Fruit fly (Drosophila melanogaster): ENCODE measurements around the gene Sfp36F.

The Sfp36F gene

dm6 chr2L:18319577-18320316, 27.4 kb downstream of the Sfp36F start, which contains the start of gene Fas3 (continued):
- TF ChIP-seq Sox102F (GFP tag; optimal IDR thresholded peaks at IDR 0.05) (peak; percentile 42), Scr (GFP tag; IDR thresholded peaks at IDR 0.05; ENCODE audit: partially characterized antibody) (peak; percentile 55), CG2120 (GFP tag; optimal IDR thresholded peaks at IDR 0.05) (peak; percentile 22), CG13287 (GFP tag; IDR thresholded peaks at IDR 0.05; ENCODE audit: partially characterized antibody) (peak; percentile 51; the same call in 1 of the 2 replicates), CG10209 (GFP tag; optimal IDR thresholded peaks at IDR 0.05) (no peak), CG16813 (GFP tag; IDR thresholded peaks at IDR 0.05; ENCODE audit: partially characterized antibody) (peak; percentile 44; the same call in 1 of the 3 replicates), CG17385 (GFP tag; optimal IDR thresholded peaks at IDR 0.05) (peak; percentile 8), abd-A (tag; optimal IDR thresholded peaks at IDR 0.05) (peak; percentile 55), CG18599 (GFP tag; optimal IDR thresholded peaks at IDR 0.05) (peak; percentile 64), wek (GFP tag; optimal IDR thresholded peaks at IDR 0.05) (peak; percentile 51), CG13894 (tag; optimal IDR thresholded peaks at IDR 0.05) (peak; percentile 94), Rfx (GFP tag; IDR thresholded peaks at IDR 0.05) (peak; percentile 32; the same call in 1 of the 2 replicates), jing (GFP tag; optimal IDR thresholded peaks at IDR 0.05) (peak; percentile 2), corto (GFP tag; optimal IDR thresholded peaks at IDR 0.05) (no peak), stc (GFP tag; IDR thresholded peaks at IDR 0.05) (0 out of 2 replicates have a peak, but pooled peaks have one; percentile 7), sr (GFP tag; IDR thresholded peaks at IDR 0.05) (peak; percentile 87), BtbVII (GFP tag; optimal IDR thresholded peaks at IDR 0.05) (no peak), CG3281 (GFP tag; optimal IDR thresholded peaks at IDR 0.05) (peak; percentile 37), Dll (GFP tag; IDR thresholded peaks at IDR 0.05; ENCODE audit: partially characterized antibody) (0 out of 4 replicates have a peak, but pooled peaks have one; percentile 30), chinmo (GFP tag; IDR thresholded peaks at IDR 0.05; ENCODE audit: partially characterized antibody) (peak; percentile 93; the same call in 2 of the 4 replicates), Trl (optimal IDR thresholded peaks at IDR 0.05) (no peak), Trl (GFP tag; optimal IDR thresholded peaks at IDR 0.05) (peak; percentile 25), CG13424 (tag; optimal IDR thresholded peaks at IDR 0.05) (no peak), CG34376 (GFP tag; optimal IDR thresholded peaks at IDR 0.05) (peak; percentile 47), CG15514 (GFP tag; optimal IDR thresholded peaks at IDR 0.05) (peak; percentile 47), CG2889 (GFP tag; IDR thresholded peaks at IDR 0.05) (no peak), CG9727 (GFP tag; optimal IDR thresholded peaks at IDR 0.05) (no peak), CG18262 (tag; optimal IDR thresholded peaks at IDR 0.05) (peak; percentile 32), unpg (GFP tag; optimal IDR thresholded peaks at IDR 0.05) (peak; percentile 25), CG42726 (GFP tag; IDR thresholded peaks at IDR 0.05; ENCODE audit: partially characterized antibody) (peak; percentile 51; the same call in 1 of the 2 replicates), odd (GFP tag; optimal IDR thresholded peaks at IDR 0.05) (peak; percentile 55), tna (GFP tag; IDR thresholded peaks at IDR 0.05; ENCODE audit: partially characterized antibody) (no peak), bbx (GFP tag; IDR thresholded peaks at IDR 0.05; ENCODE audit: partially characterized antibody) (peak; percentile 67), ssp (GFP tag; IDR thresholded peaks at IDR 0.05) (no peak), gcm2 (GFP tag; optimal IDR thresholded peaks at IDR 0.05) (no peak), CG11695 (GFP tag; IDR thresholded peaks at IDR 0.05) (0 out of 3 replicates have a peak, but pooled peaks have one; percentile 7), CG2712 (tag; optimal IDR thresholded peaks at IDR 0.05) (peak; percentile 17), sqz (GFP tag; optimal IDR thresholded peaks at IDR 0.05) (no peak), MTF-1 (GFP tag; optimal IDR thresholded peaks at IDR 0.05; ENCODE audit: borderline replicate concordance) (peak; percentile 34), CG10147 (GFP tag; optimal IDR thresholded peaks at IDR 0.05) (peak; percentile 29), Bgb (GFP tag; IDR thresholded peaks at IDR 0.05; ENCODE audit: partially characterized antibody) (peak; percentile 61), ci (GFP tag; IDR thresholded peaks at IDR 0.05) (peak; percentile 81), chn (GFP tag; optimal IDR thresholded peaks at IDR 0.05) (no peak), Ets97D (GFP tag; optimal IDR thresholded peaks at IDR 0.05) (no peak), PHDP (tag; optimal IDR thresholded peaks at IDR 0.05) (peak; percentile 35), CG2199 (GFP tag; IDR thresholded peaks at IDR 0.05) (peak; percentile 97), Opbp (GFP tag; IDR thresholded peaks at IDR 0.05; ENCODE audit: partially characterized antibody) (peak; percentile 69)
